Fruit fly (Drosophila melanogaster) whole organism, prepupa: ENCODE data around the gene hgo.

Source experiments
- CG10631 ChIP-seq: fragments of 200-800 bp; sonication (Bioruptor generic); optimal IDR thresholded peaks from 2 replicates; lab custom pipeline; 2016; ENCODE audit warnings: missing biosample characterization, missing genetic modification characterization
- CG11294 ChIP-seq: fragments of 200-800 bp; sonication (Bioruptor generic); IDR thresholded peaks from 2 replicates; pipeline ENCODE4 v1.3.6; 2022; ENCODE audit warnings: missing biosample characterization, missing genetic modification characterization
- CG11762 ChIP-seq: fragments of 200-800 bp; sonication (Bioruptor generic); optimal IDR thresholded peaks from 3 replicates; lab custom pipeline; 2016; ENCODE audit warnings: missing biosample characterization, missing genetic modification characterization; ENCODE audit not compliant: insufficient read depth
- CG16779 ChIP-seq: fragments of 200-800 bp; sonication (Bioruptor generic); optimal IDR thresholded peaks from 3 replicates; lab custom pipeline; 2017; ENCODE audit warnings: missing biosample characterization, mild to moderate bottlenecking, missing genetic modification characterization
- CG3032 ChIP-seq: fragments of 200-800 bp; optimal IDR thresholded peaks from 2 replicates; lab custom pipeline; 2019; ENCODE audit warnings: missing biosample characterization, mild to moderate bottlenecking, missing genetic modification characterization, moderate library complexity
- CG31627 ChIP-seq: fragments of 200-800 bp; sonication (Bioruptor generic); optimal IDR thresholded peaks from 3 replicates; lab custom pipeline; 2016; ENCODE audit warnings: missing biosample characterization, missing genetic modification characterization
- CG32006 ChIP-seq: fragments of 200-800 bp; sonication (Bioruptor generic); optimal IDR thresholded peaks from 3 replicates; lab custom pipeline; 2017; ENCODE audit warnings: missing biosample characterization, mild to moderate bottlenecking, missing genetic modification characterization
- CG34406 ChIP-seq: fragments of 200-800 bp; sonication (Bioruptor generic); optimal IDR thresholded peaks from 3 replicates; lab custom pipeline; 2016; ENCODE audit warnings: missing biosample characterization, missing genetic modification characterization
- CG3919 ChIP-seq: fragments of 200-800 bp; sonication (Bioruptor generic); optimal IDR thresholded peaks from 3 replicates; lab custom pipeline; 2016; ENCODE audit warnings: missing biosample characterization, missing genetic modification characterization
- CG4318 ChIP-seq: fragments of 200-800 bp; sonication (Bioruptor generic); optimal IDR thresholded peaks from 3 replicates; lab custom pipeline; 2017; ENCODE audit warnings: missing biosample characterization, mild to moderate bottlenecking, missing genetic modification characterization
- CG6163 ChIP-seq: fragments of 200-800 bp; sonication (Bioruptor generic); IDR thresholded peaks from 3 replicates; pipeline ENCODE4 v1.3.6; 2022; ENCODE audit warnings: missing biosample characterization, missing genetic modification characterization
- CG6792 ChIP-seq: fragments of 200-800 bp; sonication (Bioruptor generic); optimal IDR thresholded peaks from 3 replicates; lab custom pipeline; 2016; ENCODE audit warnings: missing biosample characterization, missing genetic modification characterization
- CG6808 ChIP-seq: fragments of 200-800 bp; sonication (Bioruptor generic); optimal IDR thresholded peaks from 3 replicates; lab custom pipeline; 2017; ENCODE audit warnings: missing biosample characterization, missing genetic modification characterization, mild to moderate bottlenecking, moderate library complexity, missing genetic modification reagents
- CG7368 ChIP-seq: fragments of 200-800 bp; sonication (Bioruptor generic); optimal IDR thresholded peaks from 3 replicates; lab custom pipeline; 2016; ENCODE audit warnings: missing biosample characterization, missing genetic modification characterization
- CG8119 ChIP-seq: fragments of 200-800 bp; sonication (Bioruptor generic); IDR thresholded peaks from 3 replicates; pipeline ENCODE4 v1.3.6; 2022; ENCODE audit warnings: missing biosample characterization, missing genetic modification characterization
- CG8319 ChIP-seq: fragments of 200-800 bp; sonication (Bioruptor generic); optimal IDR thresholded peaks from 3 replicates; lab custom pipeline; 2016; ENCODE audit warnings: missing biosample characterization, missing genetic modification characterization
- CG9139 ChIP-seq: fragments of 200-800 bp; sonication (Bioruptor generic); optimal IDR thresholded peaks from 3 replicates; lab custom pipeline; 2017; ENCODE audit warnings: missing biosample characterization, mild to moderate bottlenecking, missing genetic modification characterization
- Eip75B ChIP-seq: fragments of 200-800 bp; sonication (Bioruptor generic); optimal IDR thresholded peaks from 3 replicates; lab custom pipeline; 2016; ENCODE audit warnings: missing biosample characterization, missing genetic modification characterization
- Eip78C ChIP-seq: fragments of 200-800 bp; sonication (Bioruptor generic); peaks from one replicate; lab custom pipeline; 2016; ENCODE audit warnings: missing biosample characterization, missing genetic modification characterization
- Eip93F ChIP-seq: fragments of 200-800 bp; sonication (Bioruptor generic); optimal IDR thresholded peaks from 2 replicates; lab custom pipeline; 2016; ENCODE audit warnings: missing biosample characterization, mild to moderate bottlenecking, missing genetic modification characterization
- Ets21C ChIP-seq: fragments of 200-800 bp; sonication (Bioruptor generic); optimal IDR thresholded peaks from 3 replicates; lab custom pipeline; 2016; ENCODE audit warnings: missing biosample characterization, missing genetic modification characterization
- Ets96B ChIP-seq: fragments of 200-800 bp; optimal IDR thresholded peaks from 2 replicates; lab custom pipeline; 2019; ENCODE audit warnings: missing biosample characterization, mild to moderate bottlenecking, missing genetic modification characterization, moderate library complexity
- Hr38 ChIP-seq: sonication (Bioruptor generic); optimal IDR thresholded peaks from 2 replicates; lab custom pipeline; 2016; ENCODE audit warnings: missing biosample characterization, missing genetic modification characterization
- Hr39 ChIP-seq: fragments of 200-800 bp; sonication (Bioruptor generic); optimal IDR thresholded peaks from 2 replicates; lab custom pipeline; 2016; ENCODE audit warnings: missing biosample characterization, missing genetic modification characterization
- Hr4 ChIP-seq: fragments of 200-800 bp; sonication (Bioruptor generic); optimal IDR thresholded peaks from 3 replicates; lab custom pipeline; 2016; ENCODE audit warnings: missing biosample characterization, missing genetic modification characterization
- Lpt ChIP-seq: fragments of 200-800 bp; sonication (Bioruptor generic); optimal IDR thresholded peaks from 3 replicates; lab custom pipeline; 2016; ENCODE audit warnings: missing biosample characterization, missing genetic modification characterization
- Met ChIP-seq: fragments of 200-800 bp; sonication (Bioruptor generic); optimal IDR thresholded peaks from 3 replicates; lab custom pipeline; 2016; ENCODE audit warnings: missing biosample characterization, missing genetic modification characterization
- OdsH ChIP-seq: fragments of 200-800 bp; sonication (Bioruptor generic); optimal IDR thresholded peaks from 3 replicates; lab custom pipeline; 2016; ENCODE audit warnings: missing biosample characterization, missing genetic modification characterization
- Sox102F ChIP-seq: fragments of 200-800 bp; sonication (Bioruptor generic); optimal IDR thresholded peaks from 2 replicates; lab custom pipeline; 2016; ENCODE audit warnings: missing biosample characterization, mild to moderate bottlenecking, missing genetic modification characterization
- Sox14 ChIP-seq: fragments of 200-800 bp; sonication (Bioruptor generic); optimal IDR thresholded peaks from 3 replicates; lab custom pipeline; 2016; ENCODE audit warnings: missing biosample characterization, missing genetic modification characterization
- achi ChIP-seq: fragments of 200-800 bp; sonication (Bioruptor generic); optimal IDR thresholded peaks from 3 replicates; lab custom pipeline; 2016; ENCODE audit warnings: missing biosample characterization, missing genetic modification characterization
- acj6 ChIP-seq: fragments of 200-800 bp; sonication (Bioruptor generic); optimal IDR thresholded peaks from 3 replicates; lab custom pipeline; 2016; ENCODE audit warnings: missing biosample characterization, missing genetic modification characterization
- cyc ChIP-seq: fragments of 200-800 bp; sonication (Bioruptor generic); optimal IDR thresholded peaks from 3 replicates; lab custom pipeline; 2016; ENCODE audit warnings: missing biosample characterization, missing genetic modification characterization
- dsx ChIP-seq: fragments of 200-800 bp; optimal IDR thresholded peaks from 3 replicates; lab custom pipeline; 2019; ENCODE audit warnings: missing biosample characterization, mild to moderate bottlenecking, missing genetic modification characterization, moderate library complexity; ENCODE audit not compliant: poor library complexity, severe bottlenecking
- eg ChIP-seq: fragments of 200-800 bp; sonication (Bioruptor generic); IDR thresholded peaks from 3 replicates; pipeline ENCODE4 v1.3.6; 2022; ENCODE audit warnings: missing biosample characterization, missing genetic modification characterization
- esn ChIP-seq: fragments of 200-800 bp; sonication (Bioruptor generic); optimal IDR thresholded peaks from 2 replicates; lab custom pipeline; 2016; ENCODE audit warnings: missing biosample characterization, mild to moderate bottlenecking, missing genetic modification characterization, moderate library complexity
- fd59A ChIP-seq: fragments of 200-800 bp; sonication (Bioruptor generic); optimal IDR thresholded peaks from 2 replicates; lab custom pipeline; 2017; ENCODE audit warnings: missing biosample characterization, mild to moderate bottlenecking, missing genetic modification characterization, missing genetic modification reagents
- fkh ChIP-seq: fragments of 200-800 bp; sonication (Bioruptor generic); optimal IDR thresholded peaks from 3 replicates; lab custom pipeline; 2017; ENCODE audit warnings: missing biosample characterization, mild to moderate bottlenecking, missing genetic modification characterization, moderate library complexity
- lz ChIP-seq: fragments of 200-800 bp; sonication (Bioruptor generic); optimal IDR thresholded peaks from 3 replicates; lab custom pipeline; 2016; ENCODE audit warnings: missing biosample characterization, missing genetic modification characterization
- net ChIP-seq: fragments of 200-800 bp; sonication (Bioruptor generic); optimal IDR thresholded peaks from 3 replicates; lab custom pipeline; 2016; ENCODE audit warnings: missing biosample characterization, missing genetic modification characterization
- pdm3 ChIP-seq: fragments of 200-800 bp; sonication (Bioruptor generic); optimal IDR thresholded peaks from 3 replicates; lab custom pipeline; 2016; ENCODE audit warnings: missing biosample characterization, missing genetic modification characterization
- salr ChIP-seq, 2 experiments: fragments of 200-800 bp; sonication (Bioruptor generic); optimal IDR thresholded peaks; 3 replicates each; lab custom pipeline; 2016 to 2018; ENCODE audit warnings: missing biosample characterization in 2 of 2, missing genetic modification characterization in 2 of 2, mild to moderate bottlenecking in 1 of 2
- spab ChIP-seq: fragments of 200-800 bp; sonication (Bioruptor generic); optimal IDR thresholded peaks from 2 replicates; lab custom pipeline; 2017; ENCODE audit warnings: missing biosample characterization, mild to moderate bottlenecking, missing genetic modification characterization, missing genetic modification reagents
- ss ChIP-seq, 2 experiments: fragments of 200-800 bp; sonication (Bioruptor generic); optimal IDR thresholded peaks; 2 replicates in 1 of 2; 3 replicates in 1 of 2; lab custom pipeline; 2017 to 2018; ENCODE audit warnings: mild to moderate bottlenecking in 2 of 2, missing biosample characterization in 2 of 2, missing genetic modification characterization in 2 of 2, moderate library complexity in 1 of 2
- svp ChIP-seq: fragments of 200-800 bp; sonication (Bioruptor generic); peaks from one replicate; lab custom pipeline; 2016; ENCODE audit warnings: missing biosample characterization, missing genetic modification characterization
- topi ChIP-seq: fragments of 200-800 bp; sonication (Bioruptor generic); optimal IDR thresholded peaks from 3 replicates; lab custom pipeline; 2016; ENCODE audit warnings: missing biosample characterization, missing genetic modification characterization
- vri ChIP-seq: fragments of 200-800 bp; sonication (Bioruptor generic); optimal IDR thresholded peaks from 3 replicates; lab custom pipeline; 2016; ENCODE audit warnings: missing biosample characterization, mild to moderate bottlenecking, missing genetic modification characterization

Gene hgo

dm6 chr2L:11178826-11179391, 42.7 kb downstream of the hgo start, which contains the start of gene Boh2:
TSS of gene Boh2 (plus strand) at chr2L:11179032.
- TF ChIP-seq esn (GFP tag; lab: Kevin White, UChicago) (peak; percentile 10), CG6163 (GFP tag; lab: Robert Waterston, UW) (peak; percentile 44; the same call in 2 of the 3 replicates), Sox102F (GFP tag; lab: Kevin White, UChicago) (no peak), Hr39 (GFP tag; lab: Kevin White, UChicago) (no peak), CG31627 (GFP tag; lab: Kevin White, UChicago) (no peak), CG3032 (tag; lab: Kevin White, UChicago) (peak; percentile 7), CG8119 (GFP tag; lab: Robert Waterston, UW) (peak; percentile 40; the same call in 2 of the 3 replicates), Eip78C (GFP tag; lab: Kevin White, UChicago) (peak; percentile 74), net (GFP tag; lab: Kevin White, UChicago) (no peak), Hr38 (GFP tag; lab: Kevin White, UChicago) (no peak)

- TF ChIP-seq CG34406 (GFP tag; lab: Kevin White, UChicago) (peak; percentile 90), CG9139 (GFP tag; lab: Kevin White, UChicago) (peak; percentile 83), net (GFP tag; lab: Kevin White, UChicago) (peak; percentile 74), eg (no peak), CG6792 (GFP tag; lab: Kevin White, UChicago) (peak; percentile 80), CG10631 (GFP tag; lab: Kevin White, UChicago) (peak; percentile 82), Eip75B (peak; percentile 49), cyc (peak; percentile 63), esn (GFP tag; lab: Kevin White, UChicago) (peak; percentile 86), CG8319 (GFP tag; lab: Kevin White, UChicago) (peak; percentile 63), CG11762 (peak; percentile 77), Hr39 (GFP tag; lab: Kevin White, UChicago) (peak; percentile 52), Ets96B (tag; lab: Kevin White, UChicago) (peak; percentile 89), CG6808 (GFP tag; lab: Kevin White, UChicago) (peak; percentile 90), Sox14 (GFP tag; lab: Kevin White, UChicago) (peak; percentile 24), topi (GFP tag; lab: Kevin White, UChicago) (peak; percentile 71), Met (GFP tag; lab: Kevin White, UChicago) (peak; percentile 76), CG11294 (GFP tag; lab: Robert Waterston, UW) (no peak), CG16779 (peak; percentile 77), Sox102F (GFP tag; lab: Kevin White, UChicago) (peak; percentile 53), salr (GFP tag; optimal IDR thresholded peaks at IDR 0.05; lab: Kevin White, UChicago) (peak; percentile 36 to 84), Ets21C (GFP tag; lab: Kevin White, UChicago) (peak; percentile 10), lz (GFP tag; lab: Kevin White, UChicago) (peak; percentile 63), ss (GFP tag; optimal IDR thresholded peaks at IDR 0.05; lab: Kevin White, UChicago) (peak; percentile 79 to 93), achi (GFP tag; lab: Kevin White, UChicago) (peak; percentile 81), Hr38 (GFP tag; lab: Kevin White, UChicago) (no peak), vri (no peak), spab (GFP tag; lab: Kevin White, UChicago) (peak; percentile 87), dsx (GFP tag; lab: Kevin White, UChicago) (peak; percentile 81), fd59A (GFP tag; lab: Kevin White, UChicago) (peak; percentile 82), CG3919 (GFP tag; lab: Kevin White, UChicago) (peak; percentile 82), CG7368 (GFP tag; lab: Kevin White, UChicago) (peak; percentile 66), CG32006 (peak; percentile 64), Eip93F (GFP tag; lab: Kevin White, UChicago) (peak; percentile 40), Lpt (GFP tag; lab: Kevin White, UChicago) (peak; percentile 22), CG6163 (GFP tag; lab: Robert Waterston, UW) (peak; percentile 69), CG4318 (GFP tag; lab: Kevin White, UChicago) (peak; percentile 32), svp (GFP tag; lab: Kevin White, UChicago) (peak; percentile 87), acj6 (GFP tag; lab: Kevin White, UChicago) (peak; percentile 81), pdm3 (GFP tag; lab: Kevin White, UChicago) (peak; percentile 55), OdsH (GFP tag; lab: Kevin White, UChicago) (peak; percentile 80), CG3032 (tag; lab: Kevin White, UChicago) (peak; percentile 93), Hr4 (GFP tag; lab: Kevin White, UChicago) (peak; percentile 19), CG31627 (GFP tag; lab: Kevin White, UChicago) (peak; percentile 55), fkh (no peak)
Measured at dm6 chr2L:11182148-11182593, 46.0 kb downstream of the hgo start.
